Worm (Caenorhabditis elegans): ENCODE measurements around the gene lido-11.

DNA sequence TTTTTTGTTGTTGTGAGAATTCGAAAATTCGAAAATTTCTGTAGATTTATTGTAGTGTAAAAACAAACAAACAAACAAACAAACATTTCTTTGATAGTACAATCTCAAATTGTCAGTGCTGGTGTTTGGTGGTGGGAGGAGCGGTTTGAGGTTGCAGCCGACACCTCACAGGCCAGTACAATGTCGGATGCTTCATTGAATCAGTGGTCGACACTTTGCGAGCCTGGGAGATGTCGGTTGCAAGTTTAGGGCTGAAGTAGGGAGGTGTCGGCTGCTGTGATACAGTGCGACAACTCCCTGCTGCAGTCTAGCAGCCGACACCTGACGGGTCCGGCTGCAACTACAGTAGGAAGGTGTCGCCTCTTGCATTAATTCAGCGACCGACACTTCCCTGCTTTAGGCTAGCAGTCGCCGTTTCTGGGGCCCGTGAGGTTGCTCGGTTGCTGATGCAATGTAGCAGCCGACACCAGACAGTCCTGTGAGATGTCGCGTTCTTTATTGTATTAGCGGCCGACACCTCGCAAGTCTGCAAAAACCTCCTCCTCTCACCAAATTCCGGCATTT lies 17.8 kb upstream of the lido-11 start:
- no peak for TF ChIP-seq dao-5 (tag; optimal IDR thresholded peaks at IDR 0.05)
- no peak for TF ChIP-seq him-1 (tag; optimal IDR thresholded peaks at IDR 0.05)
- TF ChIP-seq W03F9.2 (tag; optimal IDR thresholded peaks at IDR 0.05) = no peak

All from whole organism, L4/young adult.